Worm (Caenorhabditis elegans) whole organism, young adult: ENCODE results near the gene npr-41.

Experiments used
- C06A6.2 ChIP-seq: fragments of 200-800 bp; sonication (Bioruptor generic); conservative IDR thresholded peaks from 2 replicates; pipeline ENCODE4 v1.3.6; 2022; ENCODE audit warnings: missing genetic modification characterization, missing compliant biosample characterization
- D2030.7 ChIP-seq: fragments of 200-800 bp; sonication (Bioruptor generic); IDR thresholded peaks from 2 replicates; pipeline ENCODE4 v1.3.6; 2022; ENCODE audit warnings: missing genetic modification reagents, missing genetic modification characterization, missing compliant biosample characterization
- F22D6.2 ChIP-seq: sonication (generic microtip); optimal IDR thresholded peaks from 2 replicates; lab custom pipeline; 2016; ENCODE audit warnings: mild to moderate bottlenecking, missing genetic modification characterization, missing compliant biosample characterization
- F23B12.7 ChIP-seq: sonication (generic microtip); optimal IDR thresholded peaks from 2 replicates; lab custom pipeline; 2017; ENCODE audit warnings: missing genetic modification characterization, mild to moderate bottlenecking, missing compliant biosample characterization, antibody characterized with exemption, moderate library complexity; ENCODE audit not compliant: insufficient read depth
- F33H1.4 ChIP-seq: fragments of 200-800 bp; sonication (Bioruptor generic); IDR thresholded peaks from 2 replicates; pipeline ENCODE4 v1.3.6; 2022; ENCODE audit warnings: missing genetic modification reagents, missing genetic modification characterization, missing compliant biosample characterization
- F39B2.1 ChIP-seq: fragments of 200-800 bp; sonication (Bioruptor generic); IDR thresholded peaks from 2 replicates; pipeline ENCODE4 v1.3.6; 2022; ENCODE audit warnings: missing genetic modification reagents, missing genetic modification characterization, missing compliant biosample characterization
- F49E8.2 ChIP-seq: sonication (generic microtip); optimal IDR thresholded peaks from 3 replicates; lab custom pipeline; 2017; ENCODE audit warnings: missing genetic modification characterization, mild to moderate bottlenecking, missing compliant biosample characterization, antibody characterized with exemption, moderate library complexity; ENCODE audit not compliant: insufficient read depth
- F52B5.7 ChIP-seq: sonication (generic microtip); optimal IDR thresholded peaks from 2 replicates; lab custom pipeline; 2016; ENCODE audit warnings: mild to moderate bottlenecking, missing genetic modification characterization, missing compliant biosample characterization
- F57A8.1 ChIP-seq: fragments of 200-800 bp; sonication (Bioruptor generic); optimal IDR thresholded peaks from 2 replicates; lab custom pipeline; 2018; ENCODE audit warnings: mild to moderate bottlenecking, missing genetic modification characterization, moderate library complexity, missing compliant biosample characterization
- K12H6.12 ChIP-seq: fragments of 200-800 bp; sonication (Bioruptor generic); optimal IDR thresholded peaks from 2 replicates; lab custom pipeline; 2018; ENCODE audit warnings: mild to moderate bottlenecking, missing genetic modification characterization, missing compliant biosample characterization
- T26A5.8 ChIP-seq: sonication (generic microtip); optimal IDR thresholded peaks from 2 replicates; lab custom pipeline; 2016; ENCODE audit warnings: missing genetic modification characterization, missing compliant biosample characterization
- Y53G8AR.9 ChIP-seq: fragments of 200-800 bp; sonication (Bioruptor generic); conservative IDR thresholded peaks from 2 replicates; pipeline ENCODE4 v1.3.6; 2022; ENCODE audit warnings: missing genetic modification reagents, missing genetic modification characterization, missing compliant biosample characterization
- Y56A3A.18 ChIP-seq: fragments of 200-800 bp; sonication (Bioruptor generic); IDR thresholded peaks from 2 replicates; pipeline ENCODE4 v1.3.6; 2022; ENCODE audit warnings: missing genetic modification reagents, missing genetic modification characterization, missing compliant biosample characterization
- Y95B8A.8 ChIP-seq: fragments of 200-800 bp; sonication (Bioruptor generic); IDR thresholded peaks from 2 replicates; pipeline ENCODE4 v1.3.6; 2022; ENCODE audit warnings: missing genetic modification reagents, missing genetic modification characterization, missing compliant biosample characterization
- atf-7 ChIP-seq: sonication (generic microtip); optimal IDR thresholded peaks from 2 replicates; lab custom pipeline; 2017; ENCODE audit warnings: mild to moderate bottlenecking, missing genetic modification characterization, missing compliant biosample characterization
- attf-3 ChIP-seq: fragments of 200-800 bp; sonication (Bioruptor generic); conservative IDR thresholded peaks from 2 replicates; pipeline ENCODE4 v1.3.6; 2022; ENCODE audit warnings: missing genetic modification reagents, missing genetic modification characterization, missing compliant biosample characterization
- attf-6 ChIP-seq: fragments of 200-800 bp; sonication (Bioruptor generic); IDR thresholded peaks from 2 replicates; pipeline ENCODE4 v1.3.6; 2022; ENCODE audit warnings: missing genetic modification reagents, missing genetic modification characterization, missing compliant biosample characterization
- ccch-3 ChIP-seq: fragments of 200-800 bp; sonication (Bioruptor generic); optimal IDR thresholded peaks from 2 replicates; lab custom pipeline; 2018; ENCODE audit warnings: mild to moderate bottlenecking, missing genetic modification characterization, missing compliant biosample characterization
- ceh-100 ChIP-seq: fragments of 200-800 bp; sonication (Bioruptor generic); IDR thresholded peaks from 2 replicates; pipeline ENCODE4 v1.3.6; 2022; ENCODE audit warnings: missing genetic modification reagents, missing genetic modification characterization, missing compliant biosample characterization
- ceh-40 ChIP-seq: fragments of 200-800 bp; sonication (Bioruptor generic); IDR thresholded peaks from 2 replicates; pipeline ENCODE4 v1.3.6; 2022; ENCODE audit warnings: missing genetic modification characterization, missing compliant biosample characterization
- ceh-91 ChIP-seq: fragments of 200-800 bp; sonication (Bioruptor generic); IDR thresholded peaks from 2 replicates; pipeline ENCODE4 v1.3.6; 2022; ENCODE audit warnings: missing genetic modification reagents, missing genetic modification characterization, missing compliant biosample characterization
- chd-7 ChIP-seq: sonication (generic microtip); optimal IDR thresholded peaks from 2 replicates; lab custom pipeline; 2016; ENCODE audit warnings: mild to moderate bottlenecking, missing genetic modification characterization, moderate library complexity, missing compliant biosample characterization
- efl-1 ChIP-seq: fragments of 150-350 bp; optimal IDR thresholded peaks from 2 replicates; lab custom pipeline; 2014; ENCODE audit warnings: missing biosample characterization, missing genetic modification reagents, missing genetic modification characterization
- fkh-3 ChIP-seq: sonication (generic microtip); optimal IDR thresholded peaks from 2 replicates; lab custom pipeline; 2016; ENCODE audit warnings: mild to moderate bottlenecking, missing genetic modification characterization, missing compliant biosample characterization
- hlh-12 ChIP-seq: sonication (generic microtip); optimal IDR thresholded peaks from 2 replicates; lab custom pipeline; 2016; ENCODE audit warnings: missing genetic modification characterization, missing compliant biosample characterization
- hmg-1.2 ChIP-seq: fragments of 200-800 bp; sonication (Bioruptor generic); IDR thresholded peaks from 2 replicates; pipeline ENCODE4 v1.3.6; 2022; ENCODE audit warnings: missing genetic modification reagents, missing genetic modification characterization, missing compliant biosample characterization
- hsf-1 ChIP-seq: fragments of 200-800 bp; sonication (Bioruptor generic); IDR thresholded peaks from 2 replicates; pipeline ENCODE4 v1.3.6; 2022; ENCODE audit warnings: missing genetic modification reagents, missing genetic modification characterization, missing compliant biosample characterization
- lag-1 ChIP-seq: fragments of 200-800 bp; sonication (Bioruptor generic); IDR thresholded peaks from 2 replicates; pipeline ENCODE4 v1.3.6; 2022; ENCODE audit warnings: missing genetic modification reagents, missing genetic modification characterization, missing compliant biosample characterization
- let-526 ChIP-seq: fragments of 200-800 bp; sonication (Bioruptor generic); IDR thresholded peaks from 2 replicates; pipeline ENCODE4 v1.3.6; 2022; ENCODE audit warnings: missing genetic modification reagents, missing genetic modification characterization, missing compliant biosample characterization
- let-607 ChIP-seq, 2 experiments: fragments of 200-800 bp in 1 of 2; sonication (Bioruptor generic) in 1 of 2; sonication (generic microtip) in 1 of 2; optimal IDR thresholded peaks; 2 replicates each; lab custom pipeline; 2016 to 2018; ENCODE audit warnings: mild to moderate bottlenecking in 2 of 2, missing compliant biosample characterization in 2 of 2, missing genetic modification characterization in 2 of 2, moderate library complexity in 2 of 2, missing genotype in 1 of 2
- lin-54 ChIP-seq: fragments of 200-800 bp; sonication (Bioruptor generic); optimal IDR thresholded peaks from 2 replicates; lab custom pipeline; 2018; ENCODE audit warnings: mild to moderate bottlenecking, missing genetic modification characterization, missing compliant biosample characterization
- lsl-1 ChIP-seq: fragments of 200-800 bp; sonication (Bioruptor generic); optimal IDR thresholded peaks from 2 replicates; lab custom pipeline; 2018; ENCODE audit warnings: mild to moderate bottlenecking, missing genetic modification characterization, moderate library complexity, missing compliant biosample characterization
- madf-10 ChIP-seq: sonication (generic microtip); optimal IDR thresholded peaks from 2 replicates; lab custom pipeline; 2016; ENCODE audit warnings: mild to moderate bottlenecking, missing genetic modification characterization, missing compliant biosample characterization
- madf-6 ChIP-seq: fragments of 200-800 bp; sonication (Bioruptor generic); IDR thresholded peaks from 2 replicates; pipeline ENCODE4 v1.3.6; 2022; ENCODE audit warnings: missing genetic modification reagents, missing genetic modification characterization, missing compliant biosample characterization
- madf-8 ChIP-seq: fragments of 200-800 bp; sonication (Bioruptor generic); conservative IDR thresholded peaks from 2 replicates; pipeline ENCODE4 v1.3.6; 2022; ENCODE audit warnings: missing genetic modification reagents, missing genetic modification characterization, missing compliant biosample characterization
- mcd-1 ChIP-seq: fragments of 200-800 bp; sonication (Bioruptor generic); IDR thresholded peaks from 2 replicates; pipeline ENCODE4 v1.3.6; 2022; ENCODE audit warnings: missing genetic modification reagents, missing genetic modification characterization, missing compliant biosample characterization
- mxl-1 ChIP-seq: sonication (generic microtip); optimal IDR thresholded peaks from 2 replicates; lab custom pipeline; 2016; ENCODE audit warnings: missing genetic modification characterization, missing compliant biosample characterization
- nfyb-1 ChIP-seq: fragments of 200-800 bp; sonication (Bioruptor generic); IDR thresholded peaks from 2 replicates; pipeline ENCODE4 v1.3.6; 2022; ENCODE audit warnings: missing genetic modification reagents, missing genetic modification characterization, missing compliant biosample characterization
- nhr-179 ChIP-seq: sonication (generic microtip); optimal IDR thresholded peaks from 2 replicates; lab custom pipeline; 2016; ENCODE audit warnings: mild to moderate bottlenecking, missing genetic modification characterization, missing compliant biosample characterization
- nhr-90 ChIP-seq: sonication (generic microtip); optimal IDR thresholded peaks from 2 replicates; lab custom pipeline; 2016; ENCODE audit warnings: missing genotype, mild to moderate bottlenecking, missing genetic modification characterization, missing compliant biosample characterization
- rpc-1 ChIP-seq, 2 experiments: fragments of 150-350 bp in 1 of 2; sonication (generic microtip) in 1 of 2; optimal IDR thresholded peaks; 2 replicates each; lab custom pipeline; 2014 to 2018; ENCODE audit warnings: missing biosample characterization in 1 of 2, missing genetic modification characterization in 1 of 2, missing genetic modification reagents in 1 of 2, missing genotype in 1 of 2
- snpc-1.1 ChIP-seq: sonication (generic microtip); optimal IDR thresholded peaks from 2 replicates; lab custom pipeline; 2017; ENCODE audit warnings: missing genetic modification characterization, mild to moderate bottlenecking, missing compliant biosample characterization, antibody characterized with exemption, moderate library complexity, missing genotype, missing genetic modification reagents; ENCODE audit not compliant: insufficient read depth
- tbp1 ChIP-seq: fragments of 200-800 bp; sonication (Bioruptor generic); optimal IDR thresholded peaks from 2 replicates; lab custom pipeline; 2018; ENCODE audit warnings: mild to moderate bottlenecking, missing genetic modification characterization, missing compliant biosample characterization
- tlf-1 ChIP-seq: fragments of 200-800 bp; sonication (Bioruptor generic); optimal IDR thresholded peaks from 2 replicates; lab custom pipeline; 2018; ENCODE audit warnings: mild to moderate bottlenecking, missing genetic modification characterization, missing compliant biosample characterization
- zfh-2 ChIP-seq: fragments of 200-800 bp; sonication (Bioruptor generic); conservative IDR thresholded peaks from 2 replicates; pipeline ENCODE4 v1.3.6; 2022; ENCODE audit warnings: missing genetic modification reagents, missing genetic modification characterization, missing compliant biosample characterization
- zim-3 ChIP-seq: sonication (generic microtip); optimal IDR thresholded peaks from 2 replicates; lab custom pipeline; 2017; ENCODE audit warnings: mild to moderate bottlenecking, missing genetic modification characterization, moderate library complexity, missing compliant biosample characterization
- ztf-22 ChIP-seq: fragments of 200-800 bp; sonication (Bioruptor generic); optimal IDR thresholded peaks from 2 replicates; lab custom pipeline; 2018; ENCODE audit warnings: mild to moderate bottlenecking, missing genetic modification characterization, moderate library complexity, missing compliant biosample characterization

npr-41 gene

ce11 chrII:11542958-11543357 is 32.5 kb downstream of the npr-41 start:
- TF ChIP-seq zfh-2 (GFP tag; lab: Robert Waterston, UW) (peak; percentile 30; the same call in 1 of the 2 replicates), Y53G8AR.9 (GFP tag; lab: Robert Waterston, UW) (no peak)

- TF ChIP-seq F33H1.4 (GFP tag; lab: Robert Waterston, UW), result peak; percentile 83
- no peak for TF ChIP-seq lin-54 (GFP tag; lab: Kevin White, UChicago)
- TF ChIP-seq mxl-1, result no peak
- no peak for TF ChIP-seq tbp1 (GFP tag; lab: Kevin White, UChicago)
- TF ChIP-seq F57A8.1 (GFP tag; lab: Kevin White, UChicago), result no peak
- TF ChIP-seq F23B12.7 (tag; lab: Kevin White, UChicago), result no peak
- TF ChIP-seq zim-3, result no peak
- no peak for TF ChIP-seq ceh-40 (GFP tag; lab: Robert Waterston, UW)
- TF ChIP-seq nhr-179 (tag; lab: Kevin White, UChicago), result no peak
- no peak for TF ChIP-seq C06A6.2 (GFP tag; lab: Robert Waterston, UW)
- TF ChIP-seq tlf-1, result no peak
- TF ChIP-seq ceh-91 (GFP tag; lab: Robert Waterston, UW), result peak; percentile 61; the same call in 1 of the 2 replicates
- no peak for TF ChIP-seq attf-3 (GFP tag; lab: Robert Waterston, UW)
- TF ChIP-seq Y95B8A.8 (GFP tag; lab: Robert Waterston, UW), result no peak
- peak; percentile 56 for TF ChIP-seq D2030.7 (GFP tag; lab: Robert Waterston, UW)
- no peak for TF ChIP-seq snpc-1.1 (tag; lab: Kevin White, UChicago)
- no peak for TF ChIP-seq atf-7 (tag; lab: Kevin White, UChicago)
- TF ChIP-seq ceh-100, result no peak
- TF ChIP-seq K12H6.12 (tag; lab: Kevin White, UChicago), result no peak
- no peak for TF ChIP-seq F39B2.1 (GFP tag; lab: Robert Waterston, UW)
- no peak for TF ChIP-seq T26A5.8 (tag; lab: Kevin White, UChicago)
- peak; percentile 72 for TF ChIP-seq hsf-1
- TF ChIP-seq madf-10 (tag; lab: Kevin White, UChicago), result no peak
- no peak for TF ChIP-seq fkh-3
- peak; percentile 5 for TF ChIP-seq F49E8.2 (tag; lab: Kevin White, UChicago)
- TF ChIP-seq madf-8 (GFP tag; lab: Robert Waterston, UW), result peak; percentile 80
- TF ChIP-seq mcd-1 (GFP tag; lab: Robert Waterston, UW), result 0 out of 2 replicates have a peak, but pooled peaks have one; percentile 6
- TF ChIP-seq hmg-1.2 (GFP tag; lab: Robert Waterston, UW), result peak; percentile 16; the same call in 1 of the 2 replicates
- no peak for TF ChIP-seq let-607 (tag; optimal IDR thresholded peaks at IDR 0.05; lab: Kevin White, UChicago)
- TF ChIP-seq chd-7 (tag; lab: Kevin White, UChicago), result no peak
- no peak for TF ChIP-seq rpc-1 (optimal IDR thresholded peaks at IDR 0.05; lab: Kevin White, UChicago)
- no peak for TF ChIP-seq rpc-1 (tag; optimal IDR thresholded peaks at IDR 0.05; lab: Kevin White, UChicago)
- TF ChIP-seq nfyb-1 (GFP tag; lab: Robert Waterston, UW), result no peak
- TF ChIP-seq ztf-22 (GFP tag; lab: Kevin White, UChicago), result no peak
- TF ChIP-seq nhr-90 (tag; lab: Kevin White, UChicago), result no peak
- no peak for TF ChIP-seq ccch-3 (GFP tag; lab: Kevin White, UChicago)
- no peak for TF ChIP-seq attf-6 (GFP tag; lab: Robert Waterston, UW)
- TF ChIP-seq efl-1, result peak; percentile 71
- TF ChIP-seq lsl-1, result peak; percentile 87
- TF ChIP-seq F22D6.2 (tag; lab: Kevin White, UChicago), result no peak
- no peak for TF ChIP-seq Y56A3A.18 (GFP tag; lab: Robert Waterston, UW)
- TF ChIP-seq lag-1 (GFP tag; lab: Robert Waterston, UW), result no peak
- TF ChIP-seq madf-6 (GFP tag; lab: Robert Waterston, UW), result peak; percentile 85
- TF ChIP-seq hlh-12 (tag; lab: Kevin White, UChicago), result no peak
- TF ChIP-seq let-526 (GFP tag; lab: Robert Waterston, UW), result no peak
- no peak for TF ChIP-seq F52B5.7 (tag; lab: Kevin White, UChicago)
Measured at ce11 chrII:11544714-11545113, 34.2 kb downstream of the npr-41 start, which contains the start of gene F54D5.9. Gene F54D5.9 (minus strand): TSS chrII:11544828.
